Fruit fly (Drosophila melanogaster) S2 (cell line): Measurements from ENCODE around the gene b6.

Experiments used
- CG8478 ChIP-seq: fragments of >200 bp; optimal IDR thresholded peaks from 2 replicates; lab custom pipeline; 2018
- CTCF ChIP-seq, 2 experiments: fragments of >200 bp; optimal IDR thresholded peaks; 2 replicates each; lab custom pipeline; 2018

- TF ChIP-seq CG8478 (lab: Kevin White, UChicago) (no peak), CTCF (optimal IDR thresholded peaks at IDR 0.05; lab: Kevin White, UChicago) (no peak)
Observed at dm6 chrX:1669214-1669613, 17.2 kb upstream of the b6 start, which contains the start of the genes CG3740 and hfw.
